Worm (Caenorhabditis elegans) whole organism, late embryonic: ENCODE measurements around the gene T25G12.6.

Source experiments
- K02D7.2 ChIP-seq: sonication (generic microtip); optimal IDR thresholded peaks from 2 replicates; lab custom pipeline; 2017; ENCODE audit warnings: mild to moderate bottlenecking, missing genetic modification characterization, missing compliant biosample characterization
- T23F11.4 ChIP-seq: fragments of 200-800 bp; sonication (Bioruptor generic); optimal IDR thresholded peaks from 2 replicates; lab custom pipeline; 2018; ENCODE audit warnings: mild to moderate bottlenecking, missing genetic modification characterization, missing compliant biosample characterization
- Y22D7AL.16 ChIP-seq: sonication (generic microtip); optimal IDR thresholded peaks from 2 replicates; lab custom pipeline; 2016; ENCODE audit warnings: missing genetic modification characterization, missing compliant biosample characterization
- ceh-2 ChIP-seq: sonication (generic microtip); optimal IDR thresholded peaks from 2 replicates; lab custom pipeline; 2016; ENCODE audit warnings: missing genotype, missing genetic modification characterization, missing compliant biosample characterization
- ceh-24 ChIP-seq: sonication (generic microtip); optimal IDR thresholded peaks from 2 replicates; lab custom pipeline; 2016; ENCODE audit warnings: mild to moderate bottlenecking, missing genetic modification characterization, missing compliant biosample characterization
- ceh-30 ChIP-seq: fragments of 150-350 bp; optimal IDR thresholded peaks from 2 replicates; lab custom pipeline; 2014; ENCODE audit warnings: missing biosample characterization, missing genetic modification characterization
- ceh-31 ChIP-seq: sonication (generic microtip); optimal IDR thresholded peaks from 2 replicates; lab custom pipeline; 2016; ENCODE audit warnings: missing genetic modification characterization, missing compliant biosample characterization
- ceh-34 ChIP-seq: sonication (generic microtip); optimal IDR thresholded peaks from 2 replicates; lab custom pipeline; 2016; ENCODE audit warnings: mild to moderate bottlenecking, missing genetic modification characterization, missing compliant biosample characterization
- ceh-48 ChIP-seq: sonication (generic microtip); optimal IDR thresholded peaks from 2 replicates; lab custom pipeline; 2016; ENCODE audit warnings: missing genetic modification characterization, inconsistent platforms, missing compliant biosample characterization
- dmd-4 ChIP-seq: sonication (generic microtip); optimal IDR thresholded peaks from 2 replicates; lab custom pipeline; 2016; ENCODE audit warnings: borderline replicate concordance, missing genetic modification characterization, missing compliant biosample characterization
- elt-2 ChIP-seq: sonication (generic microtip); optimal IDR thresholded peaks from 2 replicates; lab custom pipeline; 2016; ENCODE audit warnings: missing genetic modification reagents, missing genetic modification characterization, missing compliant biosample characterization
- elt-4 ChIP-seq: sonication (generic microtip); optimal IDR thresholded peaks from 2 replicates; lab custom pipeline; 2016; ENCODE audit warnings: missing genetic modification characterization, missing compliant biosample characterization
- ets-4 ChIP-seq: sonication (generic microtip); optimal IDR thresholded peaks from 2 replicates; lab custom pipeline; 2016; ENCODE audit warnings: missing genetic modification characterization, missing compliant biosample characterization
- fkh-6 ChIP-seq: sonication (generic microtip); optimal IDR thresholded peaks from 2 replicates; lab custom pipeline; 2016; ENCODE audit warnings: missing genetic modification characterization, missing compliant biosample characterization
- hlh-8 ChIP-seq: sonication (generic microtip); optimal IDR thresholded peaks from 2 replicates; lab custom pipeline; 2016; ENCODE audit warnings: missing genotype, missing genetic modification characterization, missing compliant biosample characterization
- lin-11 ChIP-seq: fragments of 200-800 bp; sonication (Bioruptor generic); optimal IDR thresholded peaks from 2 replicates; lab custom pipeline; 2018; ENCODE audit warnings: mild to moderate bottlenecking, missing genetic modification characterization, missing compliant biosample characterization
- madf-2 ChIP-seq: sonication (generic microtip); optimal IDR thresholded peaks from 2 replicates; lab custom pipeline; 2017; ENCODE audit warnings: missing genetic modification characterization, missing compliant biosample characterization
- mec-3 ChIP-seq: sonication (generic microtip); optimal IDR thresholded peaks from 2 replicates; lab custom pipeline; 2016; ENCODE audit warnings: borderline replicate concordance, missing genetic modification characterization, missing compliant biosample characterization
- nfya-1 ChIP-seq: sonication (generic microtip); optimal IDR thresholded peaks from 2 replicates; lab custom pipeline; 2017; ENCODE audit warnings: missing genetic modification characterization, mild to moderate bottlenecking, missing compliant biosample characterization, antibody characterized with exemption, moderate library complexity
- nhr-11 ChIP-seq: fragments of 150-350 bp; optimal IDR thresholded peaks from 2 replicates; lab custom pipeline; 2014; ENCODE audit warnings: missing biosample characterization, missing genetic modification characterization
- nhr-232 ChIP-seq: sonication (generic microtip); optimal IDR thresholded peaks from 2 replicates; lab custom pipeline; 2016; ENCODE audit warnings: missing genetic modification characterization, missing compliant biosample characterization
- pat-9 ChIP-seq: fragments of 200-800 bp; sonication (Bioruptor generic); optimal IDR thresholded peaks from 2 replicates; lab custom pipeline; 2018; ENCODE audit warnings: mild to moderate bottlenecking, missing genetic modification characterization, moderate library complexity, missing compliant biosample characterization
- pha-2 ChIP-seq: sonication (generic microtip); optimal IDR thresholded peaks from 2 replicates; lab custom pipeline; 2017; ENCODE audit warnings: mild to moderate bottlenecking, missing genetic modification characterization, missing compliant biosample characterization
- pqm-1 ChIP-seq: sonication (generic microtip); optimal IDR thresholded peaks from 2 replicates; lab custom pipeline; 2016; ENCODE audit warnings: missing genetic modification characterization, missing compliant biosample characterization
- pros-1 ChIP-seq: fragments of 150-350 bp; optimal IDR thresholded peaks from 2 replicates; lab custom pipeline; 2014; ENCODE audit warnings: missing biosample characterization, missing genetic modification reagents, missing genetic modification characterization
- rnt-1 ChIP-seq: sonication (generic microtip); optimal IDR thresholded peaks from 2 replicates; lab custom pipeline; 2016; ENCODE audit warnings: missing genetic modification characterization, missing compliant biosample characterization
- sox-2 ChIP-seq: fragments of 200-800 bp; sonication (Bioruptor generic); IDR thresholded peaks from 2 replicates; pipeline ENCODE4 v1.3.6; 2022; ENCODE audit warnings: missing genetic modification reagents, missing genetic modification characterization, missing compliant biosample characterization
- sox-4 ChIP-seq: sonication (generic microtip); optimal IDR thresholded peaks from 2 replicates; lab custom pipeline; 2017; ENCODE audit warnings: mild to moderate bottlenecking, missing genetic modification characterization, inconsistent platforms, missing compliant biosample characterization
- syd-9 ChIP-seq: sonication (generic microtip); optimal IDR thresholded peaks from 2 replicates; lab custom pipeline; 2016; ENCODE audit warnings: mild to moderate bottlenecking, missing genetic modification characterization, moderate library complexity, missing compliant biosample characterization
- tbx-2 ChIP-seq: sonication (generic microtip); optimal IDR thresholded peaks from 2 replicates; lab custom pipeline; 2016; ENCODE audit warnings: missing genetic modification characterization, missing compliant biosample characterization
- unc-3 ChIP-seq, 2 experiments: fragments of 200-800 bp in 1 of 2; sonication (Bioruptor generic) in 1 of 2; sonication (generic microtip) in 1 of 2; conservative IDR thresholded peaks in 1 of 2; optimal IDR thresholded peaks in 1 of 2; 2 replicates each; pipeline versions ENCODE4 v1.3.6 to Lab custom; 2016 to 2022; ENCODE audit warnings: missing compliant biosample characterization in 2 of 2, missing genetic modification characterization in 2 of 2, missing genetic modification reagents in 1 of 2
- unc-86 ChIP-seq: sonication (generic microtip); optimal IDR thresholded peaks from 2 replicates; lab custom pipeline; 2016; ENCODE audit warnings: missing genetic modification characterization, missing compliant biosample characterization
- zip-5 ChIP-seq: sonication (generic microtip); optimal IDR thresholded peaks from 2 replicates; lab custom pipeline; 2016; ENCODE audit warnings: missing genetic modification characterization, missing compliant biosample characterization
- ztf-16 ChIP-seq: sonication (generic microtip); optimal IDR thresholded peaks from 2 replicates; lab custom pipeline; 2017; ENCODE audit warnings: missing genetic modification characterization, missing compliant biosample characterization

T25G12.6 gene

ce11 chrX:17230108-17230507, at the start of gene T25G12.6:
T25G12.6 (minus strand) TSS chrX:17230208.
- TF ChIP-seq nhr-11 (tag; lab: Kevin White, UChicago): no peak

- TF ChIP-seq unc-3 (GFP tag; conservative IDR thresholded peaks at IDR 0.05; lab: Robert Waterston, UW): no peak
- no peak for TF ChIP-seq unc-3 (tag; optimal IDR thresholded peaks at IDR 0.05; lab: Kevin White, UChicago)
- TF ChIP-seq elt-2: peak; percentile 75
Observed at ce11 chrX:17256769-17257168, 26.8 kb upstream of the T25G12.6 start, which contains the start of gene Y40C7B.4. Y40C7B.4 (minus strand) TSS chrX:17256787.

- TF ChIP-seq elt-2: peak; percentile 21
Observed at ce11 chrX:17255750-17256149, 25.7 kb upstream of the T25G12.6 start.

DNA sequence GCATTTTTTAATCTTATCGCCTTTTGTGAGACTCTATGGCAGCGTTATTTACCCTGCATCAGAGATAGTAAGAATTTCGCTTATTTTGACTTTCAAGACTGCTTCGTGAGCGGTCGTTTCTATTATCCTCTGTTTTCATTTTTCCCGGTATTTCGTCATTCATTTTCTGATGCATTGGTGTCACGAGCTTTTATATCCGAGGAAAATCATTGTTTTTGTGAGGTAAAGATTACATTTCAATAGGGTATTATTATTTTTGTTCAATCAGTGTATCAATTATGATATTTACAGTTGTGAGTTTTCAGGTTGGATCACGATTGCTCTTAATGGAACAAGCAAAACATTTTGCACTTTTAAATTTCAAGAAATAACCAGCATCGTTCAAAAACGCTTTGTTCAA, 17.3 kb upstream of the T25G12.6 start:
- TF ChIP-seq elt-2 (peak; percentile 60), hlh-8 (no peak)

DNA sequence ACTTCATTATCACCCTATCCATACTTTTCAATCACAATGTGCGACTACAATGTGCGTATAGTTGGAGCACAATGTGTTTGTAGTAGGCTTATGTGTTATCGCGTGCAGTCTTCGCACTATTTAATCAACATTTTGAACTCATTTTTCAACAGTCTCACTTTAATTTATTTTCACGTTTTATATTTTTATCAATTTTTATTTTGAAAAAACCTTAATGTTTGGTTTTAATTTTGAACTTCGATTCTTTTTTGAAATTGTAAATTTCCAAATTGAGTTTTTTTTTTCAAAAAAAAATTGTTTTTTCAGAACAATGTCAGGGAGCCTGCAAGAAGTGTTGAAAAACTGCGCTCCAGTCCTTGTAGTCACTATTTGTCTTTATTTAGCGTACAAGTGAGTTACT, 13.0 kb upstream of the T25G12.6 start, which contains the start of gene T25G12.13:
Gene T25G12.13, plus strand, starts transcription at position 301 of the 400 bp plus-strand sequence.
- TF ChIP-seq elt-4 (tag; lab: Kevin White, UChicago): no peak
- TF ChIP-seq ceh-48: no peak
- no peak for TF ChIP-seq ceh-2 (tag; lab: Kevin White, UChicago)
- no peak for TF ChIP-seq nhr-11 (tag; lab: Kevin White, UChicago)
- no peak for TF ChIP-seq ceh-24 (tag; lab: Kevin White, UChicago)
- TF ChIP-seq elt-2: no peak
- no peak for TF ChIP-seq tbx-2
- no peak for TF ChIP-seq madf-2 (tag; lab: Kevin White, UChicago)
- no peak for TF ChIP-seq ceh-30 (tag; lab: Kevin White, UChicago)

DNA sequence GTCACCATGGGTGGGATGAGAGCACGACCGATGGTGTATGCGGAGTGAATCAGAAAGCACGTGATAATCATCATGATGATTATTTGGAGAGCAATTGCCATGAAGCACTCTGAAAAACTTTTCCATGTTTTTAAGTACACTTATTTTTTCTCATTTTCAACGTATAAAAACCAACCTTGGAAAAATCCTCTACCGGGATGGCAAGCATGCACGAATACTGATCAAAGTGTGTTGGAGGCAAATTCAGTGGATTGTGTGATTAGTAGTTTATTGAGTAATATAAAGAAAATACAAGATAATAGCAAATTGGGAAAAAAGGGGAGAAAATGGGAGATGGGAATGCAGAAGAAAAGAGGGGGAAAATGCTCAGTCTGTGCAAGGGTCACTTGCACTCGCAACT, 7.4 kb upstream of the T25G12.6 start, which contains the start of gene T25G12.11:
Gene T25G12.11, minus strand, starts transcription at position 101 of the 400 bp plus-strand sequence.
- TF ChIP-seq rnt-1: no peak
- no peak for TF ChIP-seq pat-9 (tag; lab: Kevin White, UChicago)
- TF ChIP-seq nfya-1 (tag; lab: Kevin White, UChicago): no peak
- no peak for TF ChIP-seq sox-2 (GFP tag; lab: Robert Waterston, UW)
- TF ChIP-seq ceh-34 (tag; lab: Kevin White, UChicago): no peak
- no peak for TF ChIP-seq pha-2 (tag; lab: Kevin White, UChicago)
- TF ChIP-seq nhr-232: no peak
- TF ChIP-seq Y22D7AL.16: no peak
- TF ChIP-seq ztf-16 (tag; lab: Kevin White, UChicago): no peak
- TF ChIP-seq elt-2: no peak
- TF ChIP-seq pros-1 (tag; lab: Kevin White, UChicago): no peak
- TF ChIP-seq, all 69 proteins: peak for 0

- TF ChIP-seq sox-4 (tag; lab: Kevin White, UChicago) (no peak), elt-2 (no peak), pqm-1 (tag; lab: Kevin White, UChicago) (no peak), dmd-4 (no peak), K02D7.2 (tag; lab: Kevin White, UChicago) (no peak), nhr-11 (tag; lab: Kevin White, UChicago) (no peak), ceh-30 (tag; lab: Kevin White, UChicago) (no peak), ceh-48 (no peak), syd-9 (tag; lab: Kevin White, UChicago) (no peak), lin-11 (no peak), nhr-232 (no peak), madf-2 (tag; lab: Kevin White, UChicago) (no peak), zip-5 (tag; lab: Kevin White, UChicago) (no peak), unc-3 (GFP tag; conservative IDR thresholded peaks at IDR 0.05; lab: Robert Waterston, UW) (no peak), unc-3 (tag; optimal IDR thresholded peaks at IDR 0.05; lab: Kevin White, UChicago) (no peak), fkh-6 (tag; lab: Kevin White, UChicago) (no peak), mec-3 (no peak), ets-4 (tag; lab: Kevin White, UChicago) (no peak), ceh-31 (tag; lab: Kevin White, UChicago) (no peak), unc-86 (no peak), T23F11.4 (no peak)
Observed at ce11 chrX:17235749-17236561, 5.9 kb upstream of the T25G12.6 start, which contains the start of gene dhs-30. dhs-30 (minus strand) TSS chrX:17235838.
